Fruit fly (Drosophila melanogaster) Kc167 (cell line): ENCODE measurements around the gene CG32708.

Experiments
- Myc ChIP-seq: fragments of >200 bp; optimal IDR thresholded peaks from 2 replicates; lab custom pipeline; 2017; ENCODE audit warnings: missing external identifiers
- h ChIP-seq: fragments of >200 bp; optimal IDR thresholded peaks from 3 replicates; lab custom pipeline; 2018; ENCODE audit warnings: missing external identifiers
- insv ChIP-seq: fragments of >200 bp; optimal IDR thresholded peaks from 3 replicates; lab custom pipeline; 2018; ENCODE audit warnings: missing external identifiers
- psq ChIP-seq: fragments of >200 bp; optimal IDR thresholded peaks from 2 replicates; lab custom pipeline; 2017; ENCODE audit warnings: missing external identifiers
- ttk ChIP-seq: sonication (Bioruptor generic); optimal IDR thresholded peaks from 2 replicates; lab custom pipeline; 2017; ENCODE audit warnings: missing external identifiers

DNA sequence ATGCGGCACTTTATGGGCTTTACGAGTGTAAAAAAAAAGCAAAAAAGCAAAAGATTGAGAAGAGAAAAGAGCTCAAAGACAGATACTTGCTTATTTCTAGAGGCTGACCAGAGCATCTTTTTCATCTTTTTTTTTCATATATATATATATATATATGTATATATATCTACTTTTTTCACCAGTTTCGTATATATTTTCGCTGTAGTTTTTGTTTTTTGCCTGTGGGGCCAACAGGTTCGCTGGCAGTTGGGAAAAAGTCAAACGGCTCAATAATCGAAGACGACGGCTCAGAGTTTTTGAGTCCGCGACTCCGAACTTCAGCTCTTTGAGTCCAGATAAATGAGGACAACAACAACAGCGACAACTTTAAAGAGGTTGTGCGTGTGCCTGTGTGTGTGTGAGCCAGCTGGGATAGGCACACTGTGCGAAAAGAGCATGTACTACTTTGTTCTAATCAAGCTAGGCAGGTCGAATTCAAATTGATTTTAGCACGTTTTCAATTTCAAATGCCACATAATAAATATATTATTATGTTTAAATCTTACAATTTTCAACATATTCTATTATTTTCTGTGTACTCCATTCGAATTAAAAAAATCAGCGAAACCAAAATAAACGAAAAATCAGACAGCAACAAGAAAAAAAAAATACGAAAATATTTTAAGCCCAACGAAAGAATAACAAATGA is 18.8 kb upstream of the CG32708 start:
- TF ChIP-seq psq (lab: Kevin White, UChicago) (no peak), insv (lab: Kevin White, UChicago) (no peak), ttk (lab: Kevin White, UChicago) (no peak), h (lab: Kevin White, UChicago) (no peak), Myc (lab: Kevin White, UChicago) (no peak)
